Worm (Caenorhabditis elegans) whole organism, midembryonic: Measurements from ENCODE around the gene Y54G2A.38.
"Not testable (repeated sequence)": the region's sequence is repeated elsewhere in the genome, so short reads cannot be mapped to it uniquely, and the experiment has no call there.

Source experiments
- T22C8.4 ChIP-seq: fragments of 200-800 bp; sonication (Bioruptor generic); IDR thresholded peaks from 2 replicates; pipeline ENCODE4 v1.3.6; 2022; ENCODE audit warnings: missing genetic modification characterization, missing compliant biosample characterization
- cog-1 ChIP-seq: sonication (generic microtip); optimal IDR thresholded peaks from 2 replicates; lab custom pipeline; 2016; ENCODE audit warnings: missing genetic modification characterization, missing compliant biosample characterization
- flt-1 ChIP-seq: fragments of 200-800 bp; sonication (Bioruptor generic); IDR thresholded peaks from 2 replicates; pipeline ENCODE4 v1.3.6; 2022; ENCODE audit warnings: missing genetic modification characterization, missing compliant biosample characterization
- klf-2 ChIP-seq: fragments of 200-800 bp; sonication (Bioruptor generic); conservative IDR thresholded peaks from 2 replicates; pipeline ENCODE4 v1.3.6; 2022; ENCODE audit warnings: missing genetic modification reagents, missing genetic modification characterization, missing compliant biosample characterization
- med-1 ChIP-seq: sonication (generic microtip); optimal IDR thresholded peaks from 2 replicates; lab custom pipeline; 2017; ENCODE audit warnings: missing genetic modification characterization, mild to moderate bottlenecking, missing compliant biosample characterization, antibody characterized with exemption, missing genetic modification reagents; ENCODE audit not compliant: insufficient read depth
- ref-1 ChIP-seq: fragments of 200-800 bp; sonication (Bioruptor generic); conservative IDR thresholded peaks from 2 replicates; pipeline ENCODE4 v1.3.6; 2022; ENCODE audit warnings: missing genetic modification reagents, missing genetic modification characterization, missing compliant biosample characterization
- tab-1 ChIP-seq: fragments of 200-800 bp; sonication (Bioruptor generic); IDR thresholded peaks from 2 replicates; pipeline ENCODE4 v1.3.6; 2022; ENCODE audit warnings: missing genetic modification characterization, missing compliant biosample characterization
- ztf-23 ChIP-seq: fragments of 200-800 bp; sonication (Bioruptor generic); IDR thresholded peaks from 2 replicates; pipeline ENCODE4 v1.3.6; 2022; ENCODE audit warnings: missing genetic modification reagents, missing genetic modification characterization, missing compliant biosample characterization
- ztf-29 ChIP-seq: fragments of 200-800 bp; sonication (Bioruptor generic); IDR thresholded peaks from 2 replicates; pipeline ENCODE4 v1.3.6; 2022; ENCODE audit warnings: missing genetic modification reagents, missing genetic modification characterization, missing compliant biosample characterization

The Y54G2A.38 gene

ce11 chrIV:2759163-2759562 lies at the start of gene Y54G2A.38:
Gene Y54G2A.38 (plus strand): TSS chrIV:2759463.
- TF ChIP-seq tab-1 (GFP tag; lab: Robert Waterston, UW) (no peak), ztf-29 (GFP tag; lab: Robert Waterston, UW) (no peak), T22C8.4 (GFP tag; lab: Robert Waterston, UW) (no peak), ref-1 (GFP tag; lab: Robert Waterston, UW) (no peak), med-1 (GFP tag; lab: Kevin White, UChicago) (no peak), flt-1 (GFP tag; lab: Robert Waterston, UW) (no peak), klf-2 (GFP tag; lab: Robert Waterston, UW) (no peak), cog-1 (tag; lab: Kevin White, UChicago) (no peak), ztf-23 (GFP tag; lab: Robert Waterston, UW) (no peak)

ce11 chrIV:2709590-2710201 lies 49.6 kb upstream of the Y54G2A.38 start:
- TF ChIP-seq tab-1 (GFP tag; lab: Robert Waterston, UW) (no peak), ztf-29 (GFP tag; lab: Robert Waterston, UW) (no peak), med-1 (GFP tag; lab: Kevin White, UChicago) (no peak), klf-2 (GFP tag; lab: Robert Waterston, UW) (no peak), T22C8.4 (GFP tag; lab: Robert Waterston, UW) (no peak), cog-1 (tag; lab: Kevin White, UChicago) (no peak), flt-1 (GFP tag; lab: Robert Waterston, UW) (no peak), ztf-23 (GFP tag; lab: Robert Waterston, UW) (no peak), ref-1 (GFP tag; lab: Robert Waterston, UW) (no peak)

ce11 chrIV:2710203-2710935 lies 48.9 kb upstream of the Y54G2A.38 start, which contains the start of gene Y94H6A.10:
Gene Y94H6A.10 (minus strand): TSS chrIV:2710666.
- TF ChIP-seq T22C8.4 (GFP tag; lab: Robert Waterston, UW) (no peak), ztf-29 (GFP tag; lab: Robert Waterston, UW) (no peak), flt-1 (GFP tag; lab: Robert Waterston, UW) (no peak), ref-1 (GFP tag; lab: Robert Waterston, UW) (no peak), ztf-23 (GFP tag; lab: Robert Waterston, UW) (no peak), med-1 (GFP tag; lab: Kevin White, UChicago) (no peak), klf-2 (GFP tag; lab: Robert Waterston, UW) (no peak)

ce11 chrIV:2711122-2711669 lies 48.1 kb upstream of the Y54G2A.38 start:
- TF ChIP-seq klf-2 (GFP tag; lab: Robert Waterston, UW) = no peak
- no peak for TF ChIP-seq ztf-23 (GFP tag; lab: Robert Waterston, UW)
- TF ChIP-seq ref-1 (GFP tag; lab: Robert Waterston, UW) = no peak
- no peak for TF ChIP-seq cog-1 (tag; lab: Kevin White, UChicago)
- TF ChIP-seq tab-1 (GFP tag; lab: Robert Waterston, UW) = no peak
- TF ChIP-seq flt-1 (GFP tag; lab: Robert Waterston, UW) = no peak
- TF ChIP-seq ztf-29 (GFP tag; lab: Robert Waterston, UW) = no peak
- TF ChIP-seq med-1 (GFP tag; lab: Kevin White, UChicago) = no peak
- no peak for TF ChIP-seq T22C8.4 (GFP tag; lab: Robert Waterston, UW)

- TF ChIP-seq med-1 (GFP tag; lab: Kevin White, UChicago) (no peak), ztf-23 (GFP tag; lab: Robert Waterston, UW) (no peak), flt-1 (GFP tag; lab: Robert Waterston, UW) (no peak), cog-1 (tag; lab: Kevin White, UChicago) (no peak), tab-1 (GFP tag; lab: Robert Waterston, UW) (no peak), ztf-29 (GFP tag; lab: Robert Waterston, UW) (no peak), ref-1 (GFP tag; lab: Robert Waterston, UW) (no peak), klf-2 (GFP tag; lab: Robert Waterston, UW) (no peak), T22C8.4 (GFP tag; lab: Robert Waterston, UW) (no peak)
Measured at ce11 chrIV:2712935-2713334, 46.3 kb upstream of the Y54G2A.38 start, which contains the start of gene Y94H6A.12. Gene Y94H6A.12 (minus strand): TSS chrIV:2713035.

ce11 chrIV:2716474-2716873 lies 42.8 kb upstream of the Y54G2A.38 start, which contains the start of gene Y94H6A.7:
Gene Y94H6A.7 (minus strand): TSS chrIV:2716574.
- TF ChIP-seq T22C8.4 (GFP tag; lab: Robert Waterston, UW) = peak; percentile 44; the same call in 1 of the 2 replicates

ce11 chrIV:2719734-2720133 lies 39.5 kb upstream of the Y54G2A.38 start, which contains the start of gene ndua-12:
Gene ndua-12 (minus strand): TSS chrIV:2719834.
- TF ChIP-seq ztf-23, ztf-29, T22C8.4 (GFP tag; lab: Robert Waterston, UW): not testable (repeated sequence)

- peak; percentile 30; the same call in 1 of the 2 replicates for TF ChIP-seq T22C8.4 (GFP tag; lab: Robert Waterston, UW)
- no peak for TF ChIP-seq ref-1 (GFP tag; lab: Robert Waterston, UW)
- peak; percentile 61 for TF ChIP-seq ztf-23 (GFP tag; lab: Robert Waterston, UW)
Measured at ce11 chrIV:2725784-2726183, 33.5 kb upstream of the Y54G2A.38 start, which contains the start of gene ubxn-2. Gene ubxn-2 (minus strand): TSS chrIV:2725819.

- TF ChIP-seq ref-1 (GFP tag; lab: Robert Waterston, UW) = no peak
- TF ChIP-seq med-1 (GFP tag; lab: Kevin White, UChicago) = no peak
- no peak for TF ChIP-seq tab-1 (GFP tag; lab: Robert Waterston, UW)
- TF ChIP-seq ztf-29 (GFP tag; lab: Robert Waterston, UW) = no peak
- no peak for TF ChIP-seq T22C8.4 (GFP tag; lab: Robert Waterston, UW)
- no peak for TF ChIP-seq klf-2 (GFP tag; lab: Robert Waterston, UW)
- TF ChIP-seq flt-1 (GFP tag; lab: Robert Waterston, UW) = no peak
Measured at ce11 chrIV:2729957-2730356, 29.3 kb upstream of the Y54G2A.38 start, which contains the start of gene Y94H6A.2. Gene Y94H6A.2 (plus strand): TSS chrIV:2730292.
